Fruit fly (Drosophila melanogaster): ENCODE data around the gene Proc.

Gene Proc

DNA sequence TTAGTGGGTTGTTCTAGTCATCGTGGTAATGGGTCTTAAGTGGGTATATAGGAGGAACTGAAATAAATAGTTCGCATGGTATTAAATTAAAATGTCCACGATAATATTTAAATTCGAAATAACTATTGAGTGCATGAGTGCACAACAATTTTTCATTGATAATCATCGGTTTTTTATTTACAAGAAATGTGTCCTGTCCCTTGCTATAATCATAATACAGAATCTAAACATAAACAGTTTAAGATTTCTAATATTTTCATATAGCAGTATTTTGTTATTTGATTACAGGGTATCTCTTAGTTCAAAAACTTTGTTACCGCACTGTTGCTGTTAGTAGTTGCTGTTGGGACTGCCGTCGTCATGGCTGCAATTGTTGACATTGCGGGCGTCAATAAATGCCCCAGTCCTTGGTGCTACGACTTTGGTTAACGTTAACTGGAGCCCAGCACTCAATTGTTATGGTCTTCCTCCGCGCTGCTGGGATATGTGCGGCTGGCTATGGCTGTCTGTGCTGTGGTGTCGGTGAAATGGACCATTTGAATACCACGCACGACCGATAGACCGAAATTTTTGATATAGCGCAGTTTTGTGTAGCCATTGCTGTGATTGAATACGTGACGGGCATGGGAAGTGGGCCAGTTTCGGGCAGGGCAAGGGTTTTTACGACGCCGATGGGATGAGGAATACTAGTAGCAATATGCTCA lies 741 bp upstream of the Proc start (continued):
- TF ChIP-seq zfh2 (GFP tag; optimal IDR thresholded peaks at IDR 0.05) (peak; percentile 21), Meics (GFP tag; optimal IDR thresholded peaks at IDR 0.05) (peak; percentile 74), unpg (GFP tag; optimal IDR thresholded peaks at IDR 0.05) (peak; percentile 50), nmo (GFP tag; optimal IDR thresholded peaks at IDR 0.05) (peak; percentile 51), CG12299 (tag; optimal IDR thresholded peaks at IDR 0.05) (no peak), vvl (GFP tag; IDR thresholded peaks at IDR 0.05) (no peak), CG32532 (GFP tag; IDR thresholded peaks at IDR 0.05) (peak; percentile 42; the same call in 1 of the 2 replicates), CG4360 (GFP tag; IDR thresholded peaks at IDR 0.05) (no peak), NfI (GFP tag; optimal IDR thresholded peaks at IDR 0.05) (peak; percentile 48), slou (GFP tag; optimal IDR thresholded peaks at IDR 0.05) (peak; percentile 46), Sox102F (GFP tag; optimal IDR thresholded peaks at IDR 0.05) (peak; percentile 56), CG2202 (tag; optimal IDR thresholded peaks at IDR 0.05) (no peak), CG6272 (GFP tag; IDR thresholded peaks at IDR 0.05) (no peak), H15 (GFP tag; IDR thresholded peaks at IDR 0.05) (no peak), CG8359 (GFP tag; optimal IDR thresholded peaks at IDR 0.05; ENCODE audit: borderline replicate concordance) (no peak), ranshi (GFP tag; IDR thresholded peaks at IDR 0.05) (no peak), CG15514 (GFP tag; optimal IDR thresholded peaks at IDR 0.05) (peak; percentile 41), CG7786 (GFP tag; optimal IDR thresholded peaks at IDR 0.05) (peak; percentile 16), HHEX (GFP tag; optimal IDR thresholded peaks at IDR 0.05) (peak; percentile 31), CG10147 (GFP tag; optimal IDR thresholded peaks at IDR 0.05) (peak; percentile 78), CG10267 (tag; optimal IDR thresholded peaks at IDR 0.05) (no peak), abd-A (tag; optimal IDR thresholded peaks at IDR 0.05) (peak; percentile 96), Kr (GFP tag; optimal IDR thresholded peaks at IDR 0.05) (no peak), CG11695 (GFP tag; IDR thresholded peaks at IDR 0.05) (peak; percentile 43; the same call in 1 of the 3 replicates), CG8924 (tag; optimal IDR thresholded peaks at IDR 0.05) (peak; percentile 65), CG6765 (GFP tag; optimal IDR thresholded peaks at IDR 0.05) (peak; percentile 3), CoRest (tag; optimal IDR thresholded peaks at IDR 0.05) (peak; percentile 71), D19A (tag; optimal IDR thresholded peaks at IDR 0.05) (peak; percentile 44), disco-r (GFP tag; optimal IDR thresholded peaks at IDR 0.05) (peak; percentile 20), knrl (GFP tag; IDR thresholded peaks at IDR 0.05; ENCODE audit: partially characterized antibody) (no peak), CG15696 (tag; optimal IDR thresholded peaks at IDR 0.05) (no peak), D19B (GFP tag; optimal IDR thresholded peaks at IDR 0.05) (peak; percentile 77), TFAM (GFP tag; optimal IDR thresholded peaks at IDR 0.05) (no peak), CG17359 (tag; optimal IDR thresholded peaks at IDR 0.05) (peak; percentile 60), CG5953 (GFP tag; IDR thresholded peaks at IDR 0.05) (no peak), pho (GFP tag; optimal IDR thresholded peaks at IDR 0.05) (peak; percentile 33), sim (GFP tag; IDR thresholded peaks at IDR 0.05) (no peak), CG14667 (GFP tag; IDR thresholded peaks at IDR 0.05) (0 out of 2 replicates have a peak, but pooled peaks have one; percentile 23), sc (optimal IDR thresholded peaks at IDR 0.05) (no peak), sc (GFP tag; optimal IDR thresholded peaks at IDR 0.05) (no peak), tio (GFP tag; optimal IDR thresholded peaks at IDR 0.05) (peak; percentile 39), fd96Cb (tag; optimal IDR thresholded peaks at IDR 0.05) (peak; percentile 48), lilli (GFP tag; optimal IDR thresholded peaks at IDR 0.05) (peak; percentile 58), pan (optimal IDR thresholded peaks at IDR 0.05) (no peak), pan (GFP tag; optimal IDR thresholded peaks at IDR 0.05 in 1 of 2, IDR thresholded peaks at IDR 0.05 in 1 of 2) (peak in 1 of 2 experiments; percentile 30), Hr3 (GFP tag; optimal IDR thresholded peaks at IDR 0.05) (peak; percentile 42), CG8281 (tag; optimal IDR thresholded peaks at IDR 0.05) (no peak), Dip3 (GFP tag; optimal IDR thresholded peaks at IDR 0.05) (no peak), amos (GFP tag; IDR thresholded peaks at IDR 0.05; ENCODE audit: partially characterized antibody) (no peak), CG30403 (GFP tag; optimal IDR thresholded peaks at IDR 0.05) (peak; percentile 60)

Measured in whole organism, embryonic.